Fruit fly (Drosophila melanogaster) whole organism: ENCODE measurements around the gene spict.

Experiments used
- CG8478 ChIP-seq: fragments of >200 bp; optimal IDR thresholded peaks from 2 replicates; lab custom pipeline; 2018; ENCODE audit warnings: inconsistent platforms
- Dll ChIP-seq: fragments of >200 bp; optimal IDR thresholded peaks from 2 replicates; lab custom pipeline; 2017
- EcR ChIP-seq, 2 experiments: fragments of >200 bp; optimal IDR thresholded peaks; 2 replicates each; lab custom pipeline; 2017; ENCODE audit warnings: missing biosample characterization in 2 of 2, missing genetic modification characterization in 2 of 2, missing genetic modification reagents in 2 of 2
- pan ChIP-seq: fragments of >200 bp; optimal IDR thresholded peaks from 2 replicates; lab custom pipeline; 2017
- psq ChIP-seq: fragments of >200 bp; optimal IDR thresholded peaks from 2 replicates; lab custom pipeline; 2017
- usp ChIP-seq: fragments of >200 bp; optimal IDR thresholded peaks from 2 replicates; lab custom pipeline; 2017; ENCODE audit warnings: missing biosample characterization, missing genetic modification characterization, mixed read lengths

Gene spict

DNA sequence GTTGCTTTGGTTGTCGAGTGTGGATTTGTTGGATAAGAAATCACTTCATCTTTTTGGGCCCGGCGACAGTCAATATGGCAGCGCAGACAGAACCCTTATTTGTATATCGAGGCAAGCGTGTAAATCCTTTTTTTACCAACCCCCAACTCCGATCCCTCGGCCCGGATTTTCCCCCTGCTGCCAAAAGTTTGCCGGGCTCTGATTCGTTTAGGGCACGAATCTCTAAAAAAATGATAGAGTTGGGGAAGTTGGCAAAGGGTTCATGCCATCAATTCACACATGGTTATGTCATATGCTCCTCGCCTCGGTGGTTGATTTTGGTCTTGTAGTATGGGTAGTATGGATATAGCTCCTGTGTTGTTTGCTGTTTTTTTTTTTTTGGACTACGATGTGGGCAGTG lies 17.7 kb upstream of the spict start:
- no peak for TF ChIP-seq EcR (GFP tag; optimal IDR thresholded peaks at IDR 0.05; lab: Kevin White, UChicago)
- no peak for TF ChIP-seq CG8478 (lab: Kevin White, UChicago)
- TF ChIP-seq Dll, result no peak
- TF ChIP-seq usp (GFP tag; lab: Kevin White, UChicago), result no peak
- TF ChIP-seq psq (lab: Kevin White, UChicago), result no peak
- TF ChIP-seq pan (lab: Kevin White, UChicago), result no peak

DNA sequence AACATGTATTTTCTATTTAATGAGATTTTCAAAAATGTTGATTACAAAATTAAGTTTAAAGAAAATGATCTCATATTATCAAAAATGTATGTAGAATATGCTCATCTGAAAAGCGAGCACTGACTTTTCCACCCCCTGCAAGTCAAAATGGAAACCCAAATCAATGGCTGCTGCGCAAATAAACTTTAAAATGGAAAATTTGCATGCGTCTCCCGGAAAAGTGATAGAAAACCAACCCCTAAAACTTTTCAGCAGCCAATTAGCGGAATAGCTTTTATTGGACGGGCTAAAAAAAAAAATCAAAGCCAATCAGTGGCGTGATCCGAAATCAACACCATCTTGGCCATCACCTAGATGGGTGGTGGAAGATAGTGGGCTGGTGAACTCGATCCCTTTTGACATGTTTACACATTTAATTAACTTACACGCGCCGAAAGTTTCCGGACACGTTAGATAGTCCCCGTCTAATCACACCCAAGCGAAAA lies 15.2 kb upstream of the spict start:
- TF ChIP-seq CG8478 (lab: Kevin White, UChicago) (no peak), pan (lab: Kevin White, UChicago) (no peak), usp (GFP tag; lab: Kevin White, UChicago) (no peak)

DNA sequence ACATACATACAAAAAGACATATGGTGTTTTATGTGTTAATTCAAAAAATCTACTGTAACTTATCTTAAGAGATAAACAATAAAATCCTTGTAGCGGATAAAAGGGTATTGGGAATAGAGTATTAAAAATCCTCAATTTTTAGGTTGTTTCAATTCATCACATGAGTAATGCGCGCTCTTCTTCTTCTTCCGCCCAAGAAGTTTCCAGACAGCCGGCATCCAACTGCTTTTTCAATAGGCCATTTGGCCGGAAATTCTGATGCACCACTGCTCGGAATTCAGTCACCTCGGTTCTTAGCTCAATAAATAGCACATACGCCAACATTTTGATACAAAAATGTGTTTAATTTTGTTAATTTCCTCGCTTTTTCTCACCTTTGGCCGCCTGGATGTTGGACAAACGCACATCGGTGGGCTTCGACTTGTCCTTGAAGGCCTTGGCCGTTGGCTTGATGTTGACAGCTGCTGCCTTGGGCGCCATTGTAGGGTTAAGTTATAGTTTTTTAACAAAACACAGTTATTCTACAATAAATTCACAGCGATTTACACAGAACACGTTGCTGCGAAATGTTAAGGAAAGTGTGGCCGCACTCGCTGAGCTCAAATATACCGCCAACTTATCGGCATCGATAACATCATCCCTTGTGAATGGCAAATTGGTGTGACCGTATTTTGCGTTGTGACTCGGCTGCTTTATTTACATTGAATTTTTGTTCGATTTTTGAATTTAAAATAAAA lies 12.0 kb upstream of the spict start, which contains the start of the genes CCT4 and CG6153:
TSS of gene CCT4 (minus strand) at position 592 of the 737 bp plus-strand sequence.
TSS of gene CG6153 (plus strand) at position 651 of the 737 bp plus-strand sequence.
- TF ChIP-seq Dll, result no peak
- no peak for TF ChIP-seq pan (lab: Kevin White, UChicago)
- TF ChIP-seq CG8478 (lab: Kevin White, UChicago), result no peak
- TF ChIP-seq usp (GFP tag; lab: Kevin White, UChicago), result no peak
- TF ChIP-seq psq (lab: Kevin White, UChicago), result no peak
- TF ChIP-seq EcR (GFP tag; optimal IDR thresholded peaks at IDR 0.05; lab: Kevin White, UChicago), result no peak

DNA sequence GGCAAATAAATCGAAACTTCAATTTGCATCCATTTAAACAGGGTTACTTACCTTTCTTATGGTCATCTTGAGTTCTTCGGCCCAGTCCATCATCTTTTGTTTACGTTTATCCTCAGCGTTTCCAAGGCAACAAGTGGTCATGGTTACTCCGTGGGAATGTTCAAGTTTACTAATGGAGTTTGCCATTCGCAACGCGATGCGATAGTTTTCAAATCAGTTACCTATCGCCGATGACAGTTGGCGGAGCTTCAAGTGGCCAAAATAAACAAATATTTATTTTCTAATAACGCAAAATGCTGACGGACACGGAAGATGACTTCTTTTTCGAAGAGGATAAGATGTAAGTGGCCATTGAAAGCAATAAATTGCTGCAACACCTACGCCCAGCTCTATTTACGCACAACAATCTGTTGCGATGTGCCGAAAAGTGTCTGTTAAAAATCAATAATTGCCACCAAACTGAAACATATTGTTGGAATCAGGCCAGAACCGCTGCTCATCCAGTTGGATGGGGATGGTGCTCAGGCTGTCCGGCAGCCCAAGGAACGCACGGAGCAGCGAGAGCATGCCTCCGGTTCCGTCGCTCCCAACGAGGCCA lies 9.6 kb upstream of the spict start, which contains the start of the genes IFT43 and PICK1:
TSS of gene IFT43 (minus strand) at position 166 of the 598 bp plus-strand sequence.
TSS of gene PICK1 (plus strand) at position 211 of the 598 bp plus-strand sequence.
- no peak for TF ChIP-seq usp (GFP tag; lab: Kevin White, UChicago)
- TF ChIP-seq psq (lab: Kevin White, UChicago), result no peak
- no peak for TF ChIP-seq pan (lab: Kevin White, UChicago)
- no peak for TF ChIP-seq EcR (GFP tag; optimal IDR thresholded peaks at IDR 0.05; lab: Kevin White, UChicago)
- TF ChIP-seq CG8478 (lab: Kevin White, UChicago), result no peak
- no peak for TF ChIP-seq Dll

DNA sequence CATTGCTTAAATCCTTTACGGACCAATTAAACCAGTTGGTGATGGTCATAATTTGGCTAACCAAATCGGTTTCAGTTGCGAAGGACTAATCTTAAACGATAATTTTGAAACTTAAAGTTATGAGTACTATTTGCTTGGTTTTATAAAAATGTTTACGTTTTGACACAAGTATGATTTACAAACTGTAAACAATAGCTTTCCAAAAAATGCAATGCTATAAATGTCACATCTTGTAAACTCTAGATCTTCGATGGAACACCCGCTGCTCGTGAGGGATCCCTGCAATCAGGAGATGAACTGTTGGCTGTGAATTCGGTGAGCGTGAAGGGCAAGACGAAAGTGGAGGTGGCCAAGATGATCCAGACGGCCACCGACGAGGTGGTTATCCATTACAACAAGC lies 7.3 kb upstream of the spict start, which contains the start of gene CG5781:
TSS of gene CG5781 (minus strand) at position 101 of the 400 bp plus-strand sequence.
- no peak for TF ChIP-seq Dll

DNA sequence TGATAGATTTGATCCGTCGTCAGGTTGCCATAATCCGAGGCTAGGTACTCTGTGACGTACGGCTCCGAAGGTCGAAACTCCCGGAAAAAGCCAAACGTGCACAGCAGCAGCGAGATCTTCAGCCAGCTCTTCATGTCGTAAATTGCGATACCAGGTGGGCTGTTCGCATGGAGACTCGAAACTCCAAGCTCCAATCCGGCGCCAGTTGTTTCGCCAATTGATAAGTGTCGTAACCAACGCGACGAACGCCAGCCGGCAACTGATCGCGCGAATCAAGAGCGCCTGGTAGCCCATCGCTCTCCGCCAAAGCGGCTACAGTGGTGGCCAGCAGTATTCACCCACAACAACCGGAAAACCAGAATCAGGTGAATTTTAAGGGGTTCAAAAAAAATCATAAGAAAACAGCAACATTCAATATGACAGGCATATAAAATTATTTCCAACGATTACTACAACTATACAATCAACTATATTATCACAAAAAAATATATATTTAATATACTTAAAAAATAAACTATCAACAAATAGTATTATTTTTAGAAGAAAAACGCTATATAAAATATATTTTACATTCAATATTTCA lies 4.1 kb upstream of the spict start, which contains the start of gene CG17036:
TSS of gene CG17036 (minus strand) at position 366 of the 583 bp plus-strand sequence.
- TF ChIP-seq pan (lab: Kevin White, UChicago), result no peak

DNA sequence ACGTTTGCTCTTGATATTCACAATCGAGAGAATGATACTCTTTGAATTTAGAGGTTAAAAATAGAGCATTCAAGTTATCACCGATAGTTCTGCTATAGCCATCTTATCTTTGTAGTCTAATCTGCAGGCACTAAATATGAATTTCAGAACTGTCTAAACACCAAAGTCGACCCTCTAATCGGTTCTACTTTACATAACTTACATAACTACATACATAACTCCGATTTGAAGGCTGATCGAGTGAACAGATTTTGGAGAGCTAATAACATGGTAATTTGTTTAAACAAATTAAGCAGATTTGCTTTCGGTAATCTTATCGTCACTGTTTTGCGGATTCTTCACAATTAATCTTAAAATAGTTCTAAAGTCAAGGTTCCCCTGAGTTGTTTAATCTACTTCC lies 3.0 kb upstream of the spict start:
- no peak for TF ChIP-seq EcR (GFP tag; optimal IDR thresholded peaks at IDR 0.05; lab: Kevin White, UChicago)
- no peak for TF ChIP-seq psq (lab: Kevin White, UChicago)
- TF ChIP-seq pan (lab: Kevin White, UChicago), result no peak
- no peak for TF ChIP-seq CG8478 (lab: Kevin White, UChicago)
- TF ChIP-seq usp (GFP tag; lab: Kevin White, UChicago), result no peak
- TF ChIP-seq Dll, result no peak

DNA sequence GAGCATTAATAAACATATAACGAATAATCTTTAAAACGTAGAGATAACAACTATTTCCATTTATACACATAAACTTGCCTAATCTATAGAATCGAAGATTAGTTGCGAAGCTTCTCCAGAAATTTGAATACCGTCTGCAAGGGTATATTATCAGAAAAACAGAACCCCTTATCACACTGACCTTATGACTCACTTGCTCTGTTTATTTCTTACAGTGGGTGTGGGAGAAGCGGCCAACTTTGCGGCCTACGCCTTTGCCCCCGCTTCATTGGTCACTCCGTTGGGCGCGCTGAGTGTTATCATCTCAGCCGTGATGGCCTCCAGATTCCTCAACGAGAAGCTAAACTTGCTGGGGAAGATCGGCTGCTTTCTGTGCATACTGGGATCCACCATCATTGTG lies 851 bp downstream of the spict start:
- TF ChIP-seq pan (lab: Kevin White, UChicago) (no peak), CG8478 (lab: Kevin White, UChicago) (no peak), EcR (GFP tag; optimal IDR thresholded peaks at IDR 0.05; lab: Kevin White, UChicago) (no peak), psq (lab: Kevin White, UChicago) (no peak), Dll (no peak)

DNA sequence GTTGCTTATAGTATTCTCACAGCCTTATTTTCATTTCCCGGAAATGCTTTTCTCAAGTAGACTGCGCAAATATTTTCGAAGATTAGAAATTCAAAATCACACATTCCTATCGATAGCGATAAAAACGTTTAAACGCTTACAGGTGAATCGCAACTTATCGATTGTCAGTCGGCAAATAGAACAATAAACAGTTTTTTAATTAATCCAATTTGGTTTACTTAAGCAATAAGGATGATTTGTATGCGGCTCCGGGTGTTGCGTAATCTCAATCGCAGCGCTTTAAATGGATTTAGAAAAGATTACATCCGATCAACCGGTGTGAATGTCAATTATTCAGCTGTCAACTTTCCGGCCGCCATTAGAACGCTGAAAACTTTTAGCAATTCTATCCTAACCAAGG lies 3.0 kb downstream of the spict start, which contains the start of the genes CG6180 and CG15484:
TSS of gene CG6180 (plus strand) at position 122 of the 400 bp plus-strand sequence.
TSS of gene CG15484 (minus strand) at position 172 of the 400 bp plus-strand sequence.
- TF ChIP-seq Dll (no peak), usp (GFP tag; lab: Kevin White, UChicago) (no peak), pan (lab: Kevin White, UChicago) (no peak), psq (lab: Kevin White, UChicago) (no peak), CG8478 (lab: Kevin White, UChicago) (no peak), EcR (GFP tag; optimal IDR thresholded peaks at IDR 0.05; lab: Kevin White, UChicago) (no peak)

DNA sequence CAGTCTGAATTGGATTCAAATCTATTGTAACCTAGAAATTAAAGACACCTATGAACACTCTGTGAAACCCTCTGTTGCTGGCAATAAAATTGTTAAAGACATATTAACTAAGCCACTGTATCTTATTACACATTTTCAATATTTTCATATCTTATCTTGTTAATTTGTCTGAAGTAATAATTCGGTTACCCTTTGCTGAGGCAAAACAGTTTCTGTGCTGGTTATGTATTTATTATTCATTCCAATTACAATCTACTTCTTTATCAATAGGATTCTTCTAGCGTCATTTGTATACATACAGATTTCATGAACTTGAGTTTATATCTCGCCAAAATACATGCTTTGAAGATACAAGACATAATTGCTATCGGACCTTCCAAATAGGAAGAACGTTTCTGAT lies 4.1 kb downstream of the spict start:
- TF ChIP-seq usp (GFP tag; lab: Kevin White, UChicago) (no peak), EcR (GFP tag; optimal IDR thresholded peaks at IDR 0.05; lab: Kevin White, UChicago) (no peak), Dll (no peak), psq (lab: Kevin White, UChicago) (no peak), CG8478 (lab: Kevin White, UChicago) (no peak), pan (lab: Kevin White, UChicago) (no peak)

DNA sequence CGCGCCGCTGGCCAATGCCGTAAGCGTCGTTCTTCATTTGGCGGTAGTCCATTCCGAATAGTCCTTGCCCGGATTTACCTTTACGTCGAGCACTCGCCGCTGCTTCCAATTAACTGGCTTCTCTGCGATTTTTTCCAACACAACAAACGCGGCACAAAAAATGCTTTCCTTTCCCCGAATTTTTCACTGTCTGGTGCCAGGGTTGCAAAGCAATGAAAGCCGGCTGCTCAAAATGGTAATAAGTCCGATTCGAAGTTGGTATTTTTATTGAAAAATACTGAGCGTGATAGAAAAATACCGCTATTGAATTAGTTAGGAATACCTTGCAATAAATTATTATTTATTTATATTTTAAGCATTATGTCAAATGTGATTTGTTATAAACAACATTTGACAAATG lies 7.7 kb downstream of the spict start:
- TF ChIP-seq psq (lab: Kevin White, UChicago) (no peak), usp (GFP tag; lab: Kevin White, UChicago) (no peak), CG8478 (lab: Kevin White, UChicago) (no peak), pan (lab: Kevin White, UChicago) (no peak), Dll (no peak), EcR (GFP tag; optimal IDR thresholded peaks at IDR 0.05; lab: Kevin White, UChicago) (no peak)
